In the genomic region with DNA sequence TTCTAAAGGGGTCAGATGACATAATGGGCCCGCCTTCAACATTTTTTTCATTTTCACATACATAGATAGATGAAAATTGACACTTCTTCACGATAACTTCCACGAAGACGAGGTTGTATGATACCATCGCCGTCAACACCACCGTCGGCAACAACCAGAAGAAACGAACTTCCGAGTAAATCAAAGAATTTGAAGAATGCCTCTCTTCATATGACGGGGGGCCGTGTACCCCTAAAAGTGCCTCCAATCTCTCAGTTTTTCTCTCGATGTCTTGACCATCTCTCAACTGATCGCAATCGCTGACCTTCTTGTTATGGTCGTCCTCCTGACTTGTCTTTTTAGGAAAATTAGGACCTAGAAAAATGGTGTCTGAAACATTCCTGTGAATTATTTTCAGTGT, we compare ENCODE assay signal across 3 worm cellular contexts.
TF ChIP-seq lines count a peak whose summit lies in the region.

No protein-coding gene starts in this region.

TF ChIP-seq in whole organism, L1 larva, 84 proteins besides CTCF, POLR2A, EP300 and RAD21 (continues in another document):
- TF ChIP-seq pax-3 (tag; optimal IDR thresholded peaks at IDR 0.05; lab: Kevin White, UChicago) (no peak), snpc-4 (tag; optimal IDR thresholded peaks at IDR 0.05; lab: Kevin White, UChicago) (no peak), mdl-1 (tag; optimal IDR thresholded peaks at IDR 0.05; lab: Kevin White, UChicago) (no peak), nhr-47 (tag; optimal IDR thresholded peaks at IDR 0.05; lab: Kevin White, UChicago) (peak; percentile 2), elt-2 (tag; optimal IDR thresholded peaks at IDR 0.05; lab: Kevin White, UChicago) (no peak), fkh-10 (GFP tag; optimal IDR thresholded peaks at IDR 0.05; lab: Kevin White, UChicago) (no peak), snu-23 (GFP tag; optimal IDR thresholded peaks at IDR 0.05; lab: Kevin White, UChicago) (peak; percentile 33), fos-1 (tag; optimal IDR thresholded peaks at IDR 0.05; lab: Kevin White, UChicago) (no peak), unc-130 (tag; optimal IDR thresholded peaks at IDR 0.05; lab: Kevin White, UChicago) (peak; percentile 2), sup-37 (GFP tag; optimal IDR thresholded peaks at IDR 0.05; lab: Kevin White, UChicago) (no peak), efl-1 (optimal IDR thresholded peaks at IDR 0.05; lab: Kevin White, UChicago) (no peak), efl-1 (GFP tag; optimal IDR thresholded peaks at IDR 0.05 in 1 of 2; lab: Kevin White, UChicago) (no peak), C16A3.4 (tag; optimal IDR thresholded peaks at IDR 0.05; lab: Kevin White, UChicago) (no peak), nhr-20 (tag; optimal IDR thresholded peaks at IDR 0.05; lab: Kevin White, UChicago) (peak; percentile 36), lin-13 (GFP tag; optimal IDR thresholded peaks at IDR 0.05; lab: Kevin White, UChicago) (no peak), ceh-88 (GFP tag; IDR thresholded peaks at IDR 0.05; lab: Robert Waterston, UW) (no peak), blmp-1 (tag; optimal IDR thresholded peaks at IDR 0.05; lab: Kevin White, UChicago) (peak; percentile 38), ceh-63 (GFP tag; optimal IDR thresholded peaks at IDR 0.05; lab: Kevin White, UChicago) (no peak), nhr-19 (GFP tag; conservative IDR thresholded peaks at IDR 0.05; lab: Robert Waterston, UW) (no peak; the same call in 1 of the 2 replicates), nhr-76 (tag; optimal IDR thresholded peaks at IDR 0.05; lab: Kevin White, UChicago) (no peak), elt-3 (tag; optimal IDR thresholded peaks at IDR 0.05; lab: Kevin White, UChicago) (peak in 1 of 6 experiments; percentile 40), pag-3 (tag; optimal IDR thresholded peaks at IDR 0.05; lab: Kevin White, UChicago; ENCODE audit: borderline replicate concordance, insufficient read depth) (no peak), F16B12.6 (tag; optimal IDR thresholded peaks at IDR 0.05; lab: Kevin White, UChicago) (no peak), nhr-28 (tag; optimal IDR thresholded peaks at IDR 0.05; lab: Kevin White, UChicago) (no peak), ama-1 (optimal IDR thresholded peaks at IDR 0.05; lab: Kevin White, UChicago) (no peak), lin-35 (GFP tag; optimal IDR thresholded peaks at IDR 0.05; lab: Kevin White, UChicago) (peak in 1 of 2 experiments; percentile 23), nhr-90 (tag; optimal IDR thresholded peaks at IDR 0.05; lab: Kevin White, UChicago; ENCODE audit: poor library complexity) (no peak), aha-1 (tag; optimal IDR thresholded peaks at IDR 0.05; lab: Kevin White, UChicago) (no peak), Y116A8C.19 (tag; optimal IDR thresholded peaks at IDR 0.05; lab: Kevin White, UChicago; ENCODE audit: borderline replicate concordance) (no peak)

TF ChIP-seq in whole organism, L2 larva, 48 proteins besides CTCF, POLR2A, EP300 and RAD21 (continues in another document):
- TF ChIP-seq skn-1 (tag; optimal IDR thresholded peaks at IDR 0.05; lab: Kevin White, UChicago) (no peak), sma-9 (GFP tag; optimal IDR thresholded peaks at IDR 0.05; lab: Kevin White, UChicago) (peak; percentile 72), sma-9 (tag; optimal IDR thresholded peaks at IDR 0.05; lab: Kevin White, UChicago) (no peak), ZK546.5 (tag; optimal IDR thresholded peaks at IDR 0.05; lab: Kevin White, UChicago) (no peak), ztf-11 (tag; optimal IDR thresholded peaks at IDR 0.05; lab: Kevin White, UChicago) (no peak), nhr-25 (tag; optimal IDR thresholded peaks at IDR 0.05; lab: Kevin White, UChicago) (peak; percentile 47), ama-1 (optimal IDR thresholded peaks at IDR 0.05; lab: Kevin White, UChicago) (no peak), mdl-1 (tag; optimal IDR thresholded peaks at IDR 0.05; lab: Kevin White, UChicago) (no peak), lin-13 (GFP tag; optimal IDR thresholded peaks at IDR 0.05; lab: Kevin White, UChicago) (no peak), nhr-21 (tag; optimal IDR thresholded peaks at IDR 0.05; lab: Kevin White, UChicago) (no peak), unc-39 (tag; optimal IDR thresholded peaks at IDR 0.05; lab: Kevin White, UChicago) (no peak), sem-4 (tag; optimal IDR thresholded peaks at IDR 0.05; lab: Kevin White, UChicago) (no peak), egl-27 (tag; optimal IDR thresholded peaks at IDR 0.05; lab: Kevin White, UChicago) (no peak), unc-55 (GFP tag; optimal IDR thresholded peaks at IDR 0.05; lab: Kevin White, UChicago) (no peak), lin-39 (tag; optimal IDR thresholded peaks at IDR 0.05; lab: Kevin White, UChicago) (no peak), sma-3 (GFP tag; optimal IDR thresholded peaks at IDR 0.05; lab: Kevin White, UChicago) (no peak), crh-2 (tag; optimal IDR thresholded peaks at IDR 0.05; lab: Kevin White, UChicago) (peak; percentile 16), mbf-1 (tag; optimal IDR thresholded peaks at IDR 0.05; lab: Kevin White, UChicago) (no peak), ceh-82 (tag; optimal IDR thresholded peaks at IDR 0.05; lab: Kevin White, UChicago) (no peak), gmeb-1 (tag; optimal IDR thresholded peaks at IDR 0.05; lab: Kevin White, UChicago) (no peak), elt-3 (tag; optimal IDR thresholded peaks at IDR 0.05; lab: Kevin White, UChicago) (no peak), alr-1 (tag; optimal IDR thresholded peaks at IDR 0.05; lab: Kevin White, UChicago) (no peak), R02D3.7 (tag; optimal IDR thresholded peaks at IDR 0.05; lab: Kevin White, UChicago) (no peak), blmp-1 (tag; optimal IDR thresholded peaks at IDR 0.05; lab: Kevin White, UChicago; ENCODE audit: insufficient read depth) (peak; percentile 26), fos-1 (tag; optimal IDR thresholded peaks at IDR 0.05; lab: Kevin White, UChicago) (no peak), elt-1 (tag; optimal IDR thresholded peaks at IDR 0.05; lab: Kevin White, UChicago) (peak; percentile 73), ceh-16 (tag; optimal IDR thresholded peaks at IDR 0.05; lab: Kevin White, UChicago) (no peak), unc-62 (GFP tag; optimal IDR thresholded peaks at IDR 0.05; lab: Kevin White, UChicago) (no peak), nhr-77 (tag; optimal IDR thresholded peaks at IDR 0.05; lab: Kevin White, UChicago) (no peak), dmd-4 (tag; optimal IDR thresholded peaks at IDR 0.05; lab: Kevin White, UChicago) (no peak), C34F6.9 (tag; optimal IDR thresholded peaks at IDR 0.05; lab: Kevin White, UChicago) (no peak), nhr-6 (tag; optimal IDR thresholded peaks at IDR 0.05; lab: Kevin White, UChicago) (no peak), nhr-11 (tag; optimal IDR thresholded peaks at IDR 0.05; lab: Kevin White, UChicago) (no peak)

TF ChIP-seq in whole organism, L3 larva, 47 proteins besides CTCF, POLR2A, EP300 and RAD21:
- TF ChIP-seq sea-2 (GFP tag; optimal IDR thresholded peaks at IDR 0.05; lab: Kevin White, UChicago) (no peak), elt-1 (tag; optimal IDR thresholded peaks at IDR 0.05; lab: Kevin White, UChicago) (peak; percentile 28)
